Worm (Caenorhabditis elegans) whole organism, L2 larva: ENCODE results near the gene F44G4.6.

Source experiments
- ZK546.5 ChIP-seq: sonication (generic microtip); optimal IDR thresholded peaks from 2 replicates; lab custom pipeline; 2017; ENCODE audit warnings: missing biosample characterization, missing genetic modification characterization
- alr-1 ChIP-seq: fragments of 150-350 bp; optimal IDR thresholded peaks from 2 replicates; lab custom pipeline; 2014; ENCODE audit warnings: missing biosample characterization, missing genetic modification characterization
- dmd-4 ChIP-seq: sonication (generic microtip); optimal IDR thresholded peaks from 2 replicates; lab custom pipeline; 2017; ENCODE audit warnings: missing biosample characterization, missing genetic modification characterization
- elt-1 ChIP-seq: fragments of 150-350 bp; optimal IDR thresholded peaks from 2 replicates; lab custom pipeline; 2014; ENCODE audit warnings: missing biosample characterization, missing genetic modification characterization
- elt-3 ChIP-seq: sonication (generic microtip); optimal IDR thresholded peaks from 2 replicates; lab custom pipeline; 2017; ENCODE audit warnings: missing biosample characterization, missing genetic modification characterization
- lin-13 ChIP-seq: fragments of 150-350 bp; optimal IDR thresholded peaks from 2 replicates; lab custom pipeline; 2014; ENCODE audit warnings: missing biosample characterization, missing genetic modification reagents, missing genetic modification characterization
- unc-39 ChIP-seq: fragments of 150-350 bp; optimal IDR thresholded peaks from 2 replicates; lab custom pipeline; 2014; ENCODE audit warnings: missing biosample characterization, missing genetic modification characterization
- unc-55 ChIP-seq: fragments of 150-350 bp; sonication (generic microtip); optimal IDR thresholded peaks from 3 replicates; lab custom pipeline; 2014; ENCODE audit warnings: missing biosample characterization, missing genetic modification reagents, missing genetic modification characterization
- zag-1 ChIP-seq: fragments of 150-350 bp; optimal IDR thresholded peaks from 2 replicates; lab custom pipeline; 2014; ENCODE audit warnings: missing biosample characterization, missing genetic modification characterization
- ztf-1 ChIP-seq: fragments of 200-800 bp; sonication (Bioruptor generic); conservative IDR thresholded peaks from 2 replicates; pipeline ENCODE4 v1.3.6; 2022; ENCODE audit warnings: missing genetic modification characterization, missing compliant biosample characterization
- ztf-11 ChIP-seq: sonication (generic microtip); optimal IDR thresholded peaks from 2 replicates; lab custom pipeline; 2017; ENCODE audit warnings: missing biosample characterization, missing genetic modification characterization

DNA sequence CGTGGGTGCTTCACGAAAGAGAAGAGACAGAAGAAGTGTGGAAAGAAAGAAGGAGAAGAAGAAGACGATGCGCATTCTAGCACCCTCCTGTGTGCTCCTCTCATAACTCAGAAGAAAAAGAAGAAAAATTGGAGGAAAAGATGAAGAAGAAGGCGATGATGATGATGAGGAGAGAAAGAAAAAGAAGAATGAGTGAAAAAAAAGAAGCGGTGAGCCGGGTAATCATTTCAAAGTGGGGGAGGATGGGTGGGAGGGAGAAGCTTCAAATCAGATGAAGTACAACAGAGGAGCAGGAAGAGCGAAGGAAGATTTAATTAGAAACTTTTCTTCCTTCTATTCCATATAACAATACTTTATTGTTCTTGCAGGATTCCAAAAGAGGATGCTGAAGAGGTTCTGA is 9.1 kb upstream of the F44G4.6 start:
- TF ChIP-seq unc-55 (GFP tag; lab: Kevin White, UChicago) = peak; percentile 71
- TF ChIP-seq unc-39 (tag; lab: Kevin White, UChicago) = no peak
- no peak for TF ChIP-seq elt-3 (tag; lab: Kevin White, UChicago)
- TF ChIP-seq lin-13 (GFP tag; lab: Kevin White, UChicago) = no peak
- TF ChIP-seq dmd-4 (tag; lab: Kevin White, UChicago) = no peak
- no peak for TF ChIP-seq ztf-11
- TF ChIP-seq elt-1 (tag; lab: Kevin White, UChicago) = no peak
- no peak for TF ChIP-seq ztf-1 (GFP tag; lab: Robert Waterston, UW)
- TF ChIP-seq alr-1 = no peak
- no peak for TF ChIP-seq zag-1
- TF ChIP-seq ZK546.5 (tag; lab: Kevin White, UChicago) = no peak
